Worm (Caenorhabditis elegans): ENCODE results near the gene Y69E1A.3.

The Y69E1A.3 gene

DNA sequence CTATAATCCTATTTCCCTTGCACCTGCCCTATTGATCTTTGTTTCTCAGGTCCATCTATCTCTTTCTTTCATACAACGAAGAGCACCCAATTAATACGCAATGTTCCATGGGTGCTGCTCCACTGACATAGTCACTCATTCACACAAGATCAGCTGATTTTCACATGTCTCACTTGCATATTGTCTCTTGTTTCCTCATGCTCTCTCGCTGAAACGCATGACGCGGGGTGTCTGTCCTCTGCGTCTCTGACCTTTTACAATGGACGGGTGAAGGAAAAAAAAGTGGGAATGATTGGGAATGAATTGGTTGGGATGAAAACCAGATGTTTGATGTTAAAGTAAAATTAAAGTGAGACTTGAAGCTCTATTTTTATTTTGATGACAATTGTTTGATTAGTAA, 16.8 kb upstream of the Y69E1A.3 start (continued):
- TF ChIP-seq alr-1 (tag; optimal IDR thresholded peaks at IDR 0.05) (no peak), ceh-16 (tag; optimal IDR thresholded peaks at IDR 0.05) (no peak), sma-3 (GFP tag; optimal IDR thresholded peaks at IDR 0.05) (peak; percentile 71), nhr-25 (tag; optimal IDR thresholded peaks at IDR 0.05) (peak; percentile 74), nhr-6 (tag; optimal IDR thresholded peaks at IDR 0.05) (peak; percentile 82), ZK546.5 (tag; optimal IDR thresholded peaks at IDR 0.05) (no peak), Y55F3AM.14 (GFP tag; optimal IDR thresholded peaks at IDR 0.05) (peak; percentile 80)

ce11 chrIV:10935853-10936491, 16.1 kb upstream of the Y69E1A.3 start, which contains the start of gene lgg-2:
Gene lgg-2, minus strand, starts transcription at chrIV:10935903.
- TF ChIP-seq ceh-82 (tag; optimal IDR thresholded peaks at IDR 0.05) (peak; percentile 21), ztf-11 (tag; optimal IDR thresholded peaks at IDR 0.05) (peak; percentile 4), unc-39 (tag; optimal IDR thresholded peaks at IDR 0.05) (no peak), mab-5 (tag; optimal IDR thresholded peaks at IDR 0.05) (peak; percentile 92), fos-1 (tag; optimal IDR thresholded peaks at IDR 0.05) (peak; percentile 97), R02D3.7 (tag; optimal IDR thresholded peaks at IDR 0.05) (no peak), ceh-16 (tag; optimal IDR thresholded peaks at IDR 0.05) (peak; percentile 57), snpc-4 (tag; optimal IDR thresholded peaks at IDR 0.05) (peak; percentile 89), elt-3 (tag; optimal IDR thresholded peaks at IDR 0.05) (no peak), ztf-4 (tag; optimal IDR thresholded peaks at IDR 0.05) (peak; percentile 97), nhr-77 (tag; optimal IDR thresholded peaks at IDR 0.05) (no peak), Y55F3AM.14 (GFP tag; optimal IDR thresholded peaks at IDR 0.05) (peak; percentile 94), sma-9 (GFP tag; optimal IDR thresholded peaks at IDR 0.05) (peak; percentile 99), sma-9 (tag; optimal IDR thresholded peaks at IDR 0.05) (no peak), ZK546.5 (tag; optimal IDR thresholded peaks at IDR 0.05) (no peak), lin-13 (GFP tag; optimal IDR thresholded peaks at IDR 0.05) (peak; percentile 87), nhr-23 (tag; optimal IDR thresholded peaks at IDR 0.05) (no peak), sem-4 (tag; optimal IDR thresholded peaks at IDR 0.05) (peak; percentile 94), nhr-10 (tag; optimal IDR thresholded peaks at IDR 0.05) (peak; percentile 70), nhr-21 (tag; optimal IDR thresholded peaks at IDR 0.05) (peak; percentile 98), gmeb-1 (tag; optimal IDR thresholded peaks at IDR 0.05) (peak; percentile 88), nhr-6 (tag; optimal IDR thresholded peaks at IDR 0.05) (peak; percentile 98), mdl-1 (tag; optimal IDR thresholded peaks at IDR 0.05) (peak; percentile 79 to 97), nhr-11 (tag; optimal IDR thresholded peaks at IDR 0.05) (no peak), egl-27 (tag; optimal IDR thresholded peaks at IDR 0.05) (peak; percentile 97), mbf-1 (tag; optimal IDR thresholded peaks at IDR 0.05) (no peak), nhr-237 (tag; optimal IDR thresholded peaks at IDR 0.05) (no peak), lin-11 (tag; optimal IDR thresholded peaks at IDR 0.05) (peak; percentile 82), lin-39 (tag; optimal IDR thresholded peaks at IDR 0.05) (peak; percentile 53), ama-1 (optimal IDR thresholded peaks at IDR 0.05) (no peak), elt-1 (tag; optimal IDR thresholded peaks at IDR 0.05) (no peak), lsy-2 (tag; optimal IDR thresholded peaks at IDR 0.05) (peak; percentile 75 to 95), blmp-1 (tag; optimal IDR thresholded peaks at IDR 0.05; ENCODE audit: insufficient read depth) (peak; percentile 99), ztf-1 (GFP tag; conservative IDR thresholded peaks at IDR 0.05) (no peak), F13H6.1 (tag; optimal IDR thresholded peaks at IDR 0.05) (peak; percentile 98), C34F6.9 (tag; optimal IDR thresholded peaks at IDR 0.05) (peak; percentile 99), crh-2 (tag; optimal IDR thresholded peaks at IDR 0.05) (peak; percentile 98), aly-2 (tag; optimal IDR thresholded peaks at IDR 0.05) (no peak), sma-3 (GFP tag; optimal IDR thresholded peaks at IDR 0.05) (peak; percentile 98), skn-1 (tag; optimal IDR thresholded peaks at IDR 0.05) (peak; percentile 52), nhr-25 (tag; optimal IDR thresholded peaks at IDR 0.05) (peak; percentile 98), unc-62 (GFP tag; optimal IDR thresholded peaks at IDR 0.05) (peak; percentile 93), nhr-12 (tag; optimal IDR thresholded peaks at IDR 0.05) (peak; percentile 38), alr-1 (tag; optimal IDR thresholded peaks at IDR 0.05) (peak; percentile 56), dmd-4 (tag; optimal IDR thresholded peaks at IDR 0.05) (no peak), unc-55 (GFP tag; optimal IDR thresholded peaks at IDR 0.05) (peak; percentile 80), zag-1 (tag; optimal IDR thresholded peaks at IDR 0.05) (peak; percentile 78), peb-1 (tag; optimal IDR thresholded peaks at IDR 0.05) (no peak), nhr-129 (tag; optimal IDR thresholded peaks at IDR 0.05) (peak; percentile 98)
